Fruit fly (Drosophila melanogaster): ENCODE measurements around the gene Boh2.

Boh2 gene

dm6 chr2L:11184144-11184543 lies 5.3 kb downstream of the Boh2 start (continued):
- TF ChIP-seq nerfin-1 (tag; optimal IDR thresholded peaks at IDR 0.05) = no peak
- no peak for TF ChIP-seq CG6689 (GFP tag; IDR thresholded peaks at IDR 0.05)
- TF ChIP-seq Hr3 (GFP tag; optimal IDR thresholded peaks at IDR 0.05) = no peak
- no peak for TF ChIP-seq seq (GFP tag; IDR thresholded peaks at IDR 0.05)
- no peak for TF ChIP-seq CG12744 (GFP tag; optimal IDR thresholded peaks at IDR 0.05)
- no peak for TF ChIP-seq sob (GFP tag; IDR thresholded peaks at IDR 0.05)
- TF ChIP-seq az2 (GFP tag; optimal IDR thresholded peaks at IDR 0.05) = no peak
- TF ChIP-seq pros (GFP tag; optimal IDR thresholded peaks at IDR 0.05) = no peak
- no peak for TF ChIP-seq CG4820 (GFP tag; optimal IDR thresholded peaks at IDR 0.05)
- no peak for TF ChIP-seq z (GFP tag; IDR thresholded peaks at IDR 0.05)
- no peak for TF ChIP-seq Ada2b (GFP tag; IDR thresholded peaks at IDR 0.05)
- TF ChIP-seq CG7987 (GFP tag; optimal IDR thresholded peaks at IDR 0.05) = no peak
- TF ChIP-seq CG1024 (GFP tag; IDR thresholded peaks at IDR 0.05) = no peak
- TF ChIP-seq CG15011 (GFP tag; optimal IDR thresholded peaks at IDR 0.05) = no peak
- TF ChIP-seq D19A (tag; optimal IDR thresholded peaks at IDR 0.05) = peak; percentile 25
- TF ChIP-seq CG2129 (GFP tag; IDR thresholded peaks at IDR 0.05; ENCODE audit: partially characterized antibody) = no peak
- no peak for TF ChIP-seq BEAF-32 (GFP tag; optimal IDR thresholded peaks at IDR 0.05)
- no peak for TF ChIP-seq Usf (GFP tag; optimal IDR thresholded peaks at IDR 0.05)
- TF ChIP-seq sim (GFP tag; IDR thresholded peaks at IDR 0.05) = no peak
- TF ChIP-seq otp (GFP tag; IDR thresholded peaks at IDR 0.05) = 0 out of 3 replicates have a peak, but pooled peaks have one; percentile 27
- TF ChIP-seq emc (GFP tag; optimal IDR thresholded peaks at IDR 0.05) = no peak
- no peak for TF ChIP-seq tgo (GFP tag; IDR thresholded peaks at IDR 0.05)
- no peak for TF ChIP-seq slbo (GFP tag; IDR thresholded peaks at IDR 0.05)
- no peak for TF ChIP-seq sens-2 (GFP tag; IDR thresholded peaks at IDR 0.05)
- TF ChIP-seq trh (GFP tag; optimal IDR thresholded peaks at IDR 0.05) = no peak
- no peak for TF ChIP-seq CG17568 (GFP tag; optimal IDR thresholded peaks at IDR 0.05)
- no peak for TF ChIP-seq abd-A (tag; optimal IDR thresholded peaks at IDR 0.05)
- no peak for TF ChIP-seq Bteb2 (GFP tag; optimal IDR thresholded peaks at IDR 0.05)
- no peak for TF ChIP-seq CG31224 (GFP tag; IDR thresholded peaks at IDR 0.05)
- TF ChIP-seq CG5245 (GFP tag; optimal IDR thresholded peaks at IDR 0.05) = no peak
- no peak for TF ChIP-seq schlank (tag; optimal IDR thresholded peaks at IDR 0.05)
- no peak for TF ChIP-seq CG16863 (GFP tag; optimal IDR thresholded peaks at IDR 0.05)
- TF ChIP-seq CG9437 (GFP tag; optimal IDR thresholded peaks at IDR 0.05) = no peak
- TF ChIP-seq sqz (GFP tag; optimal IDR thresholded peaks at IDR 0.05) = no peak
- TF ChIP-seq fru (optimal IDR thresholded peaks at IDR 0.05) = no peak
- no peak for TF ChIP-seq hb (GFP tag; IDR thresholded peaks at IDR 0.05; ENCODE audit: partially characterized antibody)
- TF ChIP-seq CG18764 (GFP tag; optimal IDR thresholded peaks at IDR 0.05) = no peak
- no peak for TF ChIP-seq caup (GFP tag; optimal IDR thresholded peaks at IDR 0.05; ENCODE audit: severe bottlenecking)
- TF ChIP-seq Atf-2 (GFP tag; optimal IDR thresholded peaks at IDR 0.05) = no peak
- TF ChIP-seq luna (GFP tag; optimal IDR thresholded peaks at IDR 0.05) = no peak
- TF ChIP-seq CG3281 (GFP tag; optimal IDR thresholded peaks at IDR 0.05) = no peak
- no peak for TF ChIP-seq Atf6 (GFP tag; IDR thresholded peaks at IDR 0.05)
- TF ChIP-seq CG10431 (GFP tag; optimal IDR thresholded peaks at IDR 0.05) = no peak
- no peak for TF ChIP-seq yki (optimal IDR thresholded peaks at IDR 0.05)
- TF ChIP-seq HLH54F (GFP tag; optimal IDR thresholded peaks at IDR 0.05) = no peak
- TF ChIP-seq vfl (GFP tag; optimal IDR thresholded peaks at IDR 0.05) = no peak
- TF ChIP-seq Ravus (GFP tag; IDR thresholded peaks at IDR 0.05) = no peak
- no peak for TF ChIP-seq Atf3 (GFP tag; optimal IDR thresholded peaks at IDR 0.05)
- TF ChIP-seq CG14014 (GFP tag; IDR thresholded peaks at IDR 0.05) = no peak
- no peak for TF ChIP-seq Dad (GFP tag; optimal IDR thresholded peaks at IDR 0.05)
- TF ChIP-seq CG15601 (tag; optimal IDR thresholded peaks at IDR 0.05) = peak; percentile 0
- no peak for TF ChIP-seq CG34224 (GFP tag; IDR thresholded peaks at IDR 0.05; ENCODE audit: partially characterized antibody)
- no peak for TF ChIP-seq pita (GFP tag; optimal IDR thresholded peaks at IDR 0.05)

All from whole organism, embryonic.